Worm (Caenorhabditis elegans): Measurements from ENCODE around the gene npa-1.

- TF ChIP-seq mep-1 (tag; optimal IDR thresholded peaks at IDR 0.05) (no peak), nhr-28 (tag; optimal IDR thresholded peaks at IDR 0.05) (no peak), lsy-2 (tag; optimal IDR thresholded peaks at IDR 0.05) (peak; percentile 51), nhr-12 (tag; optimal IDR thresholded peaks at IDR 0.05) (no peak), blmp-1 (tag; optimal IDR thresholded peaks at IDR 0.05) (no peak), unc-39 (tag; optimal IDR thresholded peaks at IDR 0.05) (no peak), mab-5 (tag; optimal IDR thresholded peaks at IDR 0.05) (no peak)
Observed at ce11 chrV:7084612-7085139, 9.1 kb downstream of the npa-1 start, which contains the start of gene mys-1.

Data from whole organism, mixed stage, embryonic.